Fruit fly (Drosophila melanogaster) whole organism, prepupa: Measurements from ENCODE around the gene CG7368.

Experiments used
- Blimp-1 ChIP-seq: fragments of 200-800 bp; sonication (Bioruptor generic); optimal IDR thresholded peaks from 3 replicates; lab custom pipeline; 2017; ENCODE audit warnings: missing biosample characterization, missing genetic modification characterization, mild to moderate bottlenecking, moderate library complexity, missing genetic modification reagents
- CG10631 ChIP-seq: fragments of 200-800 bp; sonication (Bioruptor generic); optimal IDR thresholded peaks from 2 replicates; lab custom pipeline; 2016; ENCODE audit warnings: missing biosample characterization, missing genetic modification characterization
- CG10669 ChIP-seq: fragments of 200-800 bp; sonication (Bioruptor generic); optimal IDR thresholded peaks from 3 replicates; lab custom pipeline; 2018; ENCODE audit warnings: missing biosample characterization, mild to moderate bottlenecking, missing genetic modification characterization, moderate library complexity
- CG11294 ChIP-seq: fragments of 200-800 bp; sonication (Bioruptor generic); IDR thresholded peaks from 2 replicates; pipeline ENCODE4 v1.3.6; 2022; ENCODE audit warnings: missing biosample characterization, missing genetic modification characterization
- CG11902 ChIP-seq: fragments of 200-800 bp; sonication (Bioruptor generic); optimal IDR thresholded peaks from 3 replicates; lab custom pipeline; 2016; ENCODE audit warnings: missing biosample characterization, missing genetic modification characterization
- CG15336 ChIP-seq: fragments of 200-800 bp; sonication (Bioruptor generic); IDR thresholded peaks from 2 replicates; pipeline ENCODE4 v1.3.6; 2022; ENCODE audit warnings: missing biosample characterization, missing genetic modification characterization
- CG1621 ChIP-seq: fragments of 200-800 bp; sonication (Bioruptor generic); optimal IDR thresholded peaks from 3 replicates; lab custom pipeline; 2018; ENCODE audit warnings: missing biosample characterization, mild to moderate bottlenecking, missing genetic modification characterization
- CG16779 ChIP-seq: fragments of 200-800 bp; sonication (Bioruptor generic); optimal IDR thresholded peaks from 3 replicates; lab custom pipeline; 2017; ENCODE audit warnings: missing biosample characterization, mild to moderate bottlenecking, missing genetic modification characterization
- CG3032 ChIP-seq: fragments of 200-800 bp; optimal IDR thresholded peaks from 2 replicates; lab custom pipeline; 2019; ENCODE audit warnings: missing biosample characterization, mild to moderate bottlenecking, missing genetic modification characterization, moderate library complexity
- CG31627 ChIP-seq: fragments of 200-800 bp; sonication (Bioruptor generic); optimal IDR thresholded peaks from 3 replicates; lab custom pipeline; 2016; ENCODE audit warnings: missing biosample characterization, missing genetic modification characterization
- CG32006 ChIP-seq: fragments of 200-800 bp; sonication (Bioruptor generic); optimal IDR thresholded peaks from 3 replicates; lab custom pipeline; 2017; ENCODE audit warnings: missing biosample characterization, mild to moderate bottlenecking, missing genetic modification characterization
- CG34406 ChIP-seq: fragments of 200-800 bp; sonication (Bioruptor generic); optimal IDR thresholded peaks from 3 replicates; lab custom pipeline; 2016; ENCODE audit warnings: missing biosample characterization, missing genetic modification characterization
- CG3919 ChIP-seq: fragments of 200-800 bp; sonication (Bioruptor generic); optimal IDR thresholded peaks from 3 replicates; lab custom pipeline; 2016; ENCODE audit warnings: missing biosample characterization, missing genetic modification characterization
- CG4318 ChIP-seq: fragments of 200-800 bp; sonication (Bioruptor generic); optimal IDR thresholded peaks from 3 replicates; lab custom pipeline; 2017; ENCODE audit warnings: missing biosample characterization, mild to moderate bottlenecking, missing genetic modification characterization
- CG6163 ChIP-seq: fragments of 200-800 bp; sonication (Bioruptor generic); IDR thresholded peaks from 3 replicates; pipeline ENCODE4 v1.3.6; 2022; ENCODE audit warnings: missing biosample characterization, missing genetic modification characterization
- CG6276 ChIP-seq: fragments of 200-800 bp; sonication (Bioruptor generic); optimal IDR thresholded peaks from 2 replicates; lab custom pipeline; 2017; ENCODE audit warnings: missing biosample characterization, mild to moderate bottlenecking, missing genetic modification characterization
- CG6792 ChIP-seq: fragments of 200-800 bp; sonication (Bioruptor generic); optimal IDR thresholded peaks from 3 replicates; lab custom pipeline; 2016; ENCODE audit warnings: missing biosample characterization, missing genetic modification characterization
- CG6808 ChIP-seq: fragments of 200-800 bp; sonication (Bioruptor generic); optimal IDR thresholded peaks from 3 replicates; lab custom pipeline; 2017; ENCODE audit warnings: missing biosample characterization, missing genetic modification characterization, mild to moderate bottlenecking, moderate library complexity, missing genetic modification reagents
- CG6854 ChIP-seq: fragments of 200-800 bp; sonication (Bioruptor generic); optimal IDR thresholded peaks from 2 replicates; lab custom pipeline; 2017; ENCODE audit warnings: missing biosample characterization, mild to moderate bottlenecking, missing genetic modification characterization
- CG7368 ChIP-seq: fragments of 200-800 bp; sonication (Bioruptor generic); optimal IDR thresholded peaks from 3 replicates; lab custom pipeline; 2016; ENCODE audit warnings: missing biosample characterization, missing genetic modification characterization
- CG8119 ChIP-seq: fragments of 200-800 bp; sonication (Bioruptor generic); IDR thresholded peaks from 3 replicates; pipeline ENCODE4 v1.3.6; 2022; ENCODE audit warnings: missing biosample characterization, missing genetic modification characterization
- CG8319 ChIP-seq: fragments of 200-800 bp; sonication (Bioruptor generic); optimal IDR thresholded peaks from 3 replicates; lab custom pipeline; 2016; ENCODE audit warnings: missing biosample characterization, missing genetic modification characterization
- CG8632 ChIP-seq: fragments of 200-800 bp; sonication (Bioruptor generic); optimal IDR thresholded peaks from 3 replicates; lab custom pipeline; 2016; ENCODE audit warnings: missing biosample characterization, missing genetic modification characterization
- Eip78C ChIP-seq: fragments of 200-800 bp; sonication (Bioruptor generic); peaks from one replicate; lab custom pipeline; 2016; ENCODE audit warnings: missing biosample characterization, missing genetic modification characterization
- Ets21C ChIP-seq: fragments of 200-800 bp; sonication (Bioruptor generic); optimal IDR thresholded peaks from 3 replicates; lab custom pipeline; 2016; ENCODE audit warnings: missing biosample characterization, missing genetic modification characterization
- Ets96B ChIP-seq: fragments of 200-800 bp; optimal IDR thresholded peaks from 2 replicates; lab custom pipeline; 2019; ENCODE audit warnings: missing biosample characterization, mild to moderate bottlenecking, missing genetic modification characterization, moderate library complexity
- Gug ChIP-seq: fragments of 200-800 bp; sonication (Bioruptor generic); IDR thresholded peaks from 2 replicates; pipeline ENCODE4 v1.3.6; 2022; ENCODE audit warnings: missing biosample characterization, missing genetic modification characterization
- Hr4 ChIP-seq: fragments of 200-800 bp; sonication (Bioruptor generic); optimal IDR thresholded peaks from 3 replicates; lab custom pipeline; 2016; ENCODE audit warnings: missing biosample characterization, missing genetic modification characterization
- Lpt ChIP-seq: fragments of 200-800 bp; sonication (Bioruptor generic); optimal IDR thresholded peaks from 3 replicates; lab custom pipeline; 2016; ENCODE audit warnings: missing biosample characterization, missing genetic modification characterization
- OdsH ChIP-seq: fragments of 200-800 bp; sonication (Bioruptor generic); optimal IDR thresholded peaks from 3 replicates; lab custom pipeline; 2016; ENCODE audit warnings: missing biosample characterization, missing genetic modification characterization
- Smox ChIP-seq: fragments of 200-800 bp; sonication (Bioruptor generic); optimal IDR thresholded peaks from 3 replicates; lab custom pipeline; 2016; ENCODE audit warnings: missing biosample characterization, missing genetic modification characterization
- achi ChIP-seq: fragments of 200-800 bp; sonication (Bioruptor generic); optimal IDR thresholded peaks from 3 replicates; lab custom pipeline; 2016; ENCODE audit warnings: missing biosample characterization, missing genetic modification characterization
- acj6 ChIP-seq: fragments of 200-800 bp; sonication (Bioruptor generic); optimal IDR thresholded peaks from 3 replicates; lab custom pipeline; 2016; ENCODE audit warnings: missing biosample characterization, missing genetic modification characterization
- cyc ChIP-seq: fragments of 200-800 bp; sonication (Bioruptor generic); optimal IDR thresholded peaks from 3 replicates; lab custom pipeline; 2016; ENCODE audit warnings: missing biosample characterization, missing genetic modification characterization
- dsx ChIP-seq: fragments of 200-800 bp; optimal IDR thresholded peaks from 3 replicates; lab custom pipeline; 2019; ENCODE audit warnings: missing biosample characterization, mild to moderate bottlenecking, missing genetic modification characterization, moderate library complexity; ENCODE audit not compliant: poor library complexity, severe bottlenecking
- eg ChIP-seq: fragments of 200-800 bp; sonication (Bioruptor generic); IDR thresholded peaks from 3 replicates; pipeline ENCODE4 v1.3.6; 2022; ENCODE audit warnings: missing biosample characterization, missing genetic modification characterization
- esn ChIP-seq: fragments of 200-800 bp; sonication (Bioruptor generic); optimal IDR thresholded peaks from 2 replicates; lab custom pipeline; 2016; ENCODE audit warnings: missing biosample characterization, mild to moderate bottlenecking, missing genetic modification characterization, moderate library complexity
- fd59A ChIP-seq: fragments of 200-800 bp; sonication (Bioruptor generic); optimal IDR thresholded peaks from 2 replicates; lab custom pipeline; 2017; ENCODE audit warnings: missing biosample characterization, mild to moderate bottlenecking, missing genetic modification characterization, missing genetic modification reagents
- lz ChIP-seq: fragments of 200-800 bp; sonication (Bioruptor generic); optimal IDR thresholded peaks from 3 replicates; lab custom pipeline; 2016; ENCODE audit warnings: missing biosample characterization, missing genetic modification characterization
- net ChIP-seq: fragments of 200-800 bp; sonication (Bioruptor generic); optimal IDR thresholded peaks from 3 replicates; lab custom pipeline; 2016; ENCODE audit warnings: missing biosample characterization, missing genetic modification characterization
- pdm3 ChIP-seq: fragments of 200-800 bp; sonication (Bioruptor generic); optimal IDR thresholded peaks from 3 replicates; lab custom pipeline; 2016; ENCODE audit warnings: missing biosample characterization, missing genetic modification characterization
- salr ChIP-seq, 2 experiments: fragments of 200-800 bp; sonication (Bioruptor generic); optimal IDR thresholded peaks; 3 replicates each; lab custom pipeline; 2016 to 2018; ENCODE audit warnings: missing biosample characterization in 2 of 2, missing genetic modification characterization in 2 of 2, mild to moderate bottlenecking in 1 of 2
- spab ChIP-seq: fragments of 200-800 bp; sonication (Bioruptor generic); optimal IDR thresholded peaks from 2 replicates; lab custom pipeline; 2017; ENCODE audit warnings: missing biosample characterization, mild to moderate bottlenecking, missing genetic modification characterization, missing genetic modification reagents
- ss ChIP-seq, 2 experiments: fragments of 200-800 bp; sonication (Bioruptor generic); optimal IDR thresholded peaks; 2 replicates in 1 of 2; 3 replicates in 1 of 2; lab custom pipeline; 2017 to 2018; ENCODE audit warnings: mild to moderate bottlenecking in 2 of 2, missing biosample characterization in 2 of 2, missing genetic modification characterization in 2 of 2, moderate library complexity in 1 of 2

The CG7368 gene

DNA sequence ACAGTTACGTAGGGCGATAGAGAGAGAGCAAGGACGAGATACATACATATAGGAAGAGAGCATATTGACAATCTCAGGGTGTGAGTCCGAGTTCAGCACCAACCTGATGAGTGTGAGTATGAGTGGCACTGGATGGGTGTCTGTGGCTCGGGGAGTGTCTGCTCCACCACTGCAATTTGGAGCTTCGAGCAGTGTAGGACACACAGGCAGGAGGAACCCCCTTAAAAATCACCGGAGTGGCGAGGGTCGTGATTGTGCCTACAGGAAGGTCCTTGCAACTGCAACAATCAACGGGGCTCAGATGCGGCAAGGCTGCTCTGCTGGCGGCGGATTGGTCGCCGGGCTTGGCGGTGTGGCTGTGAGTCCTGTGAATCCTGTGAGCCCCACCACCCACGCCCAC lies 5.2 kb upstream of the CG7368 start:
- TF ChIP-seq Blimp-1 (no peak), CG7368 (peak; percentile 62), CG6163 (GFP tag; lab: Robert Waterston, UW) (0 out of 3 replicates have a peak, but pooled peaks have one; percentile 8), lz (GFP tag; lab: Kevin White, UChicago) (no peak), dsx (GFP tag; lab: Kevin White, UChicago) (no peak), acj6 (GFP tag; lab: Kevin White, UChicago) (no peak), CG6854 (GFP tag; lab: Kevin White, UChicago) (no peak)

DNA sequence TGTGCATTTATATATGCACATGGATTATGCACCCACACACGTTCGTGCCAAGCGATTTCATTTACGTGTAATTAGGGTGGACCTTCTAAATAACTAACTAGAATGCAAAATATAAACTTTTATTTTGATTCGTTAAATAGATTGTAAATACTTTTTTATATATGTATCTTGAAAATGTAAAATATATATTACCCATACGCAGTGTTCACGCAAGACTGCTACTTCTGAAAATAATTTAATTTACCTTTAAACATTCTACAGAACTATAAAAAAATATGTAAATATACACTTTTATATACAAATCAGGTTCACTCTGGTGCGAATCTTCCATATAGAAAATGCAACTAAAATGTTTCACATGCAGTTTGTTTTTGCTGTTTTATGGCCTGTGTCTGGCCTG lies 3.2 kb upstream of the CG7368 start:
- TF ChIP-seq CG15336 (GFP tag; lab: Robert Waterston, UW) (peak; percentile 75), ss (GFP tag; optimal IDR thresholded peaks at IDR 0.05; lab: Kevin White, UChicago) (peak in 1 of 2 experiments; percentile 45), CG31627 (no peak), Eip78C (GFP tag; lab: Kevin White, UChicago) (peak; percentile 62), Gug (GFP tag; lab: Robert Waterston, UW) (peak; percentile 33; the same call in 1 of the 2 replicates), fd59A (GFP tag; lab: Kevin White, UChicago) (no peak), CG16779 (tag; lab: Kevin White, UChicago) (peak; percentile 7), CG6163 (GFP tag; lab: Robert Waterston, UW) (peak; percentile 61; the same call in 2 of the 3 replicates), pdm3 (GFP tag; lab: Kevin White, UChicago) (peak; percentile 26), CG6854 (GFP tag; lab: Kevin White, UChicago) (no peak), CG6792 (GFP tag; lab: Kevin White, UChicago) (no peak), CG8319 (no peak), CG3919 (GFP tag; lab: Kevin White, UChicago) (peak; percentile 33), CG10669 (GFP tag; lab: Kevin White, UChicago) (peak; percentile 26), CG34406 (GFP tag; lab: Kevin White, UChicago) (peak; percentile 22), cyc (GFP tag; lab: Kevin White, UChicago) (no peak), CG11902 (GFP tag; lab: Kevin White, UChicago) (no peak), net (GFP tag; lab: Kevin White, UChicago) (peak; percentile 9), CG32006 (GFP tag; lab: Kevin White, UChicago) (peak; percentile 56), Ets21C (GFP tag; lab: Kevin White, UChicago) (no peak), CG11294 (no peak), CG4318 (GFP tag; lab: Kevin White, UChicago) (peak; percentile 2), acj6 (GFP tag; lab: Kevin White, UChicago) (peak; percentile 21), esn (GFP tag; lab: Kevin White, UChicago) (peak; percentile 17), Ets96B (tag; lab: Kevin White, UChicago) (peak; percentile 60), CG6808 (GFP tag; lab: Kevin White, UChicago) (peak; percentile 29), CG10631 (GFP tag; lab: Kevin White, UChicago) (peak; percentile 10), CG1621 (tag; lab: Kevin White, UChicago) (no peak), Lpt (GFP tag; lab: Kevin White, UChicago) (peak; percentile 11), dsx (GFP tag; lab: Kevin White, UChicago) (peak; percentile 44), eg (GFP tag; lab: Robert Waterston, UW) (0 out of 3 replicates have a peak, but pooled peaks have one; percentile 54), CG8632 (GFP tag; lab: Kevin White, UChicago) (peak; percentile 23), salr (GFP tag; optimal IDR thresholded peaks at IDR 0.05; lab: Kevin White, UChicago) (peak in 1 of 2 experiments; percentile 28), CG6276 (GFP tag; lab: Kevin White, UChicago) (peak; percentile 43), achi (GFP tag; lab: Kevin White, UChicago) (peak; percentile 42), lz (GFP tag; lab: Kevin White, UChicago) (no peak), Hr4 (GFP tag; lab: Kevin White, UChicago) (peak; percentile 42), OdsH (GFP tag; lab: Kevin White, UChicago) (peak; percentile 28), CG3032 (tag; lab: Kevin White, UChicago) (peak; percentile 35), Smox (GFP tag; lab: Kevin White, UChicago) (no peak), spab (GFP tag; lab: Kevin White, UChicago) (no peak), Blimp-1 (no peak), CG8119 (GFP tag; lab: Robert Waterston, UW) (peak; percentile 82)
